Fruit fly (Drosophila melanogaster) whole organism, embryonic: Measurements from ENCODE around the gene CG9992.

Experiments used
- Bgb ChIP-seq: fragments of 200-800 bp; sonication (Bioruptor generic); IDR thresholded peaks from 2 replicates; pipeline ENCODE4 v1.3.6; 2022; ENCODE audit warnings: missing biosample characterization, missing genetic modification characterization; ENCODE audit not compliant: partially characterized antibody
- CG12219 ChIP-seq: fragments of 200-800 bp; sonication (Bioruptor generic); optimal IDR thresholded peaks from 3 replicates; lab custom pipeline; 2018; ENCODE audit warnings: missing biosample characterization, mild to moderate bottlenecking, missing genetic modification characterization
- CG12744 ChIP-seq: fragments of 200-800 bp; sonication (Bioruptor generic); optimal IDR thresholded peaks from 2 replicates; lab custom pipeline; 2016; ENCODE audit warnings: missing biosample characterization, missing genetic modification characterization
- CG13424 ChIP-seq: fragments of 200-800 bp; sonication (Bioruptor generic); optimal IDR thresholded peaks from 2 replicates; lab custom pipeline; 2019; ENCODE audit warnings: missing biosample characterization, mild to moderate bottlenecking, missing genetic modification characterization, moderate library complexity
- CG14050 ChIP-seq: fragments of 200-800 bp; sonication (Bioruptor generic); IDR thresholded peaks from 3 replicates; pipeline ENCODE4 v1.3.6; 2022; ENCODE audit warnings: missing biosample characterization, missing genetic modification characterization
- CG14667 ChIP-seq: fragments of 200-800 bp; sonication (Bioruptor generic); IDR thresholded peaks from 2 replicates; pipeline ENCODE4 v1.3.6; 2022; ENCODE audit warnings: missing biosample characterization, missing genetic modification characterization
- CG2116 ChIP-seq: fragments of 200-800 bp; sonication (Bioruptor generic); optimal IDR thresholded peaks from 3 replicates; lab custom pipeline; 2018; ENCODE audit warnings: missing biosample characterization, mild to moderate bottlenecking, missing genetic modification characterization
- CG31365 ChIP-seq: fragments of 200-800 bp; sonication (Bioruptor generic); optimal IDR thresholded peaks from 2 replicates; lab custom pipeline; 2018; ENCODE audit warnings: missing biosample characterization, mild to moderate bottlenecking, missing genetic modification characterization
- CG33557 ChIP-seq: fragments of 200-800 bp; sonication (Bioruptor generic); optimal IDR thresholded peaks from 2 replicates; lab custom pipeline; 2019; ENCODE audit warnings: missing biosample characterization, mild to moderate bottlenecking, missing genetic modification characterization, moderate library complexity
- CG34224 ChIP-seq: fragments of 200-800 bp; sonication (Bioruptor generic); IDR thresholded peaks from 3 replicates; pipeline ENCODE4 v1.3.6; 2022; ENCODE audit warnings: missing biosample characterization, missing genetic modification characterization; ENCODE audit not compliant: partially characterized antibody
- CG4360 ChIP-seq: fragments of 200-800 bp; sonication (Bioruptor generic); IDR thresholded peaks from 2 replicates; pipeline ENCODE4 v1.3.6; 2022; ENCODE audit warnings: missing biosample characterization, missing genetic modification characterization
- CG7745 ChIP-seq: fragments of 200-800 bp; sonication (Bioruptor generic); optimal IDR thresholded peaks from 2 replicates; lab custom pipeline; 2018; ENCODE audit warnings: missing biosample characterization, mild to moderate bottlenecking, missing genetic modification characterization, moderate library complexity
- CG9609 ChIP-seq: fragments of 200-800 bp; sonication (Bioruptor generic); optimal IDR thresholded peaks from 3 replicates; lab custom pipeline; 2016; ENCODE audit warnings: missing biosample characterization, missing genetic modification characterization
- CG9727 ChIP-seq: fragments of 200-800 bp; sonication (Bioruptor generic); optimal IDR thresholded peaks from 3 replicates; lab custom pipeline; 2017; ENCODE audit warnings: missing biosample characterization, mild to moderate bottlenecking, missing genetic modification characterization
- D19A ChIP-seq: fragments of 200-800 bp; optimal IDR thresholded peaks from 3 replicates; lab custom pipeline; 2019; ENCODE audit warnings: missing biosample characterization, mild to moderate bottlenecking, missing genetic modification characterization, moderate library complexity
- Deaf1 ChIP-seq: fragments of 200-800 bp; optimal IDR thresholded peaks from 3 replicates; lab custom pipeline; 2019; ENCODE audit warnings: missing biosample characterization, mild to moderate bottlenecking, missing genetic modification characterization, moderate library complexity
- Eip74EF ChIP-seq, 2 experiments: fragments of 200-800 bp in 1 of 2; fragments of >200 bp in 1 of 2; sonication (Bioruptor generic) in 1 of 2; optimal IDR thresholded peaks; 2 replicates each; lab custom pipeline; 2017 to 2019; ENCODE audit warnings: missing biosample characterization in 2 of 2, missing genetic modification characterization in 2 of 2, mild to moderate bottlenecking in 1 of 2, moderate library complexity in 1 of 2
- Fer1 ChIP-seq: fragments of 200-800 bp; sonication (Bioruptor generic); optimal IDR thresholded peaks from 2 replicates; lab custom pipeline; 2017; ENCODE audit warnings: missing biosample characterization, mild to moderate bottlenecking, missing genetic modification characterization
- HLH3B ChIP-seq: fragments of 200-800 bp; sonication (Bioruptor generic); IDR thresholded peaks from 2 replicates; pipeline ENCODE4 v1.3.6; 2022; ENCODE audit warnings: missing biosample characterization, missing genetic modification characterization
- HLHmδ ChIP-seq: fragments of 200-800 bp; sonication (Bioruptor generic); optimal IDR thresholded peaks from 2 replicates; lab custom pipeline; 2018; ENCODE audit warnings: missing biosample characterization, mild to moderate bottlenecking, missing genetic modification characterization, moderate library complexity
- Hr3 ChIP-seq: fragments of 200-800 bp; sonication (Bioruptor generic); optimal IDR thresholded peaks from 3 replicates; lab custom pipeline; 2016; ENCODE audit warnings: missing biosample characterization, missing genetic modification characterization
- Hr51 ChIP-seq, 2 experiments: fragments of 200-800 bp; sonication (Bioruptor generic); optimal IDR thresholded peaks; 2 replicates in 1 of 2; 3 replicates in 1 of 2; lab custom pipeline; 2016 to 2018; ENCODE audit warnings: missing biosample characterization in 2 of 2, missing genetic modification characterization in 2 of 2, mild to moderate bottlenecking in 1 of 2, moderate library complexity in 1 of 2
- Jarid2 ChIP-seq: fragments of 200-800 bp; sonication (Bioruptor generic); optimal IDR thresholded peaks from 3 replicates; lab custom pipeline; 2017; ENCODE audit warnings: mild to moderate bottlenecking, missing biosample characterization, missing genetic modification reagents, missing genetic modification characterization
- MBD-R2 ChIP-seq: fragments of 200-800 bp; sonication (Bioruptor generic); IDR thresholded peaks from 2 replicates; pipeline ENCODE4 v1.3.6; 2022; ENCODE audit warnings: missing biosample characterization, missing genetic modification characterization
- NC2α ChIP-seq: fragments of 200-800 bp; sonication (Bioruptor generic); optimal IDR thresholded peaks from 2 replicates; lab custom pipeline; 2016; ENCODE audit warnings: missing biosample characterization, missing genetic modification characterization
- Oli ChIP-seq: fragments of 200-800 bp; sonication (Bioruptor generic); optimal IDR thresholded peaks from 2 replicates; lab custom pipeline; 2018; ENCODE audit warnings: missing biosample characterization, mild to moderate bottlenecking, missing genetic modification characterization, moderate library complexity
- Spps ChIP-seq: fragments of 200-800 bp; sonication (Bioruptor generic); optimal IDR thresholded peaks from 2 replicates; lab custom pipeline; 2018; ENCODE audit warnings: missing biosample characterization, mild to moderate bottlenecking, missing genetic modification characterization
- Tbp ChIP-seq: fragments of >200 bp; optimal IDR thresholded peaks from 2 replicates; lab custom pipeline; 2018; ENCODE audit warnings: missing biosample characterization, missing genetic modification characterization
- Xrp1 ChIP-seq: fragments of 200-800 bp; sonication (Bioruptor generic); IDR thresholded peaks from 2 replicates; pipeline ENCODE4 v1.3.6; 2022; ENCODE audit warnings: missing biosample characterization, missing genetic modification characterization
- amos ChIP-seq: fragments of 200-800 bp; sonication (Bioruptor generic); IDR thresholded peaks from 2 replicates; pipeline ENCODE4 v1.3.6; 2022; ENCODE audit warnings: missing biosample characterization, missing genetic modification characterization; ENCODE audit not compliant: partially characterized antibody
- danr ChIP-seq: fragments of 200-800 bp; sonication (Bioruptor generic); IDR thresholded peaks from 2 replicates; pipeline ENCODE4 v1.3.6; 2022; ENCODE audit warnings: missing biosample characterization, missing genetic modification characterization
- dati ChIP-seq: fragments of 200-800 bp; sonication (Bioruptor generic); IDR thresholded peaks from 2 replicates; pipeline ENCODE4 v1.3.6; 2022; ENCODE audit warnings: missing biosample characterization, missing genetic modification characterization
- dimm ChIP-seq: fragments of 200-800 bp; sonication (Bioruptor generic); IDR thresholded peaks from 2 replicates; pipeline ENCODE4 v1.3.6; 2022; ENCODE audit warnings: missing biosample characterization, missing genetic modification characterization
- ems ChIP-seq: fragments of 200-800 bp; sonication (Bioruptor generic); optimal IDR thresholded peaks from 3 replicates; lab custom pipeline; 2016; ENCODE audit warnings: missing biosample characterization, missing genetic modification characterization
- gce ChIP-seq: fragments of 200-800 bp; sonication (Bioruptor generic); IDR thresholded peaks from 3 replicates; pipeline ENCODE4 v1.3.6; 2022; ENCODE audit warnings: missing biosample characterization, missing genetic modification characterization
- grn ChIP-seq: fragments of 200-800 bp; sonication (Bioruptor generic); optimal IDR thresholded peaks from 3 replicates; lab custom pipeline; 2017; ENCODE audit warnings: missing biosample characterization, missing genetic modification characterization
- gsb-n ChIP-seq: fragments of 200-800 bp; sonication (Bioruptor generic); optimal IDR thresholded peaks from 3 replicates; lab custom pipeline; 2018; ENCODE audit warnings: missing biosample characterization, mild to moderate bottlenecking, missing genetic modification characterization
- hkb ChIP-seq, 2 experiments: fragments of 200-800 bp in 1 of 2; fragments of >200 bp in 1 of 2; sonication (Bioruptor generic) in 1 of 2; IDR thresholded peaks in 1 of 2; optimal IDR thresholded peaks in 1 of 2; 2 replicates each; pipeline versions ENCODE4 v1.3.6 to Lab custom; 2017 to 2022; ENCODE audit warnings: missing biosample characterization in 1 of 2, missing genetic modification characterization in 1 of 2
- luna ChIP-seq: fragments of 200-800 bp; sonication (Bioruptor generic); optimal IDR thresholded peaks from 2 replicates; lab custom pipeline; 2016; ENCODE audit warnings: missing biosample characterization, missing genetic modification characterization
- nmo ChIP-seq: fragments of 200-800 bp; sonication (Bioruptor generic); optimal IDR thresholded peaks from 2 replicates; lab custom pipeline; 2018; ENCODE audit warnings: missing biosample characterization, mild to moderate bottlenecking, missing genetic modification characterization, moderate library complexity
- pros ChIP-seq: fragments of 200-800 bp; sonication (Bioruptor generic); optimal IDR thresholded peaks from 3 replicates; lab custom pipeline; 2019; ENCODE audit warnings: missing biosample characterization, mild to moderate bottlenecking, missing genetic modification characterization, moderate library complexity
- rib ChIP-seq: fragments of 200-800 bp; sonication (Bioruptor generic); IDR thresholded peaks from 2 replicates; pipeline ENCODE4 v1.3.6; 2022; ENCODE audit warnings: missing biosample characterization, missing genetic modification characterization
- ro ChIP-seq: fragments of 200-800 bp; sonication (Bioruptor generic); IDR thresholded peaks from 2 replicates; pipeline ENCODE4 v1.3.6; 2022; ENCODE audit warnings: missing biosample characterization, missing genetic modification characterization
- run ChIP-seq: fragments of 200-800 bp; sonication (Bioruptor generic); optimal IDR thresholded peaks from 3 replicates; lab custom pipeline; 2018; ENCODE audit warnings: missing biosample characterization, mild to moderate bottlenecking, missing genetic modification characterization
- sens ChIP-seq: fragments of 200-800 bp; sonication (Bioruptor generic); peaks from one replicate; lab custom pipeline; 2016; ENCODE audit warnings: missing biosample characterization, missing genetic modification characterization
- shn ChIP-seq: fragments of 200-800 bp; sonication (Bioruptor generic); optimal IDR thresholded peaks from 3 replicates; lab custom pipeline; 2016; ENCODE audit warnings: missing biosample characterization, missing genetic modification characterization
- slou ChIP-seq: fragments of 200-800 bp; sonication (Bioruptor generic); optimal IDR thresholded peaks from 3 replicates; lab custom pipeline; 2016; ENCODE audit warnings: missing biosample characterization, missing genetic modification characterization
- ttk ChIP-seq: fragments of 200-800 bp; sonication (Bioruptor generic); IDR thresholded peaks from 2 replicates; pipeline ENCODE4 v2.1.2; 2022; ENCODE audit warnings: missing biosample characterization, missing genetic modification characterization

The CG9992 gene

dm6 chrX:16384843-16385726 lies at the start of gene CG9992, which contains the start of gene CG4239 (continued):
- TF ChIP-seq CG4360 (GFP tag; lab: Robert Waterston, UW): no peak
- peak; percentile 30 for TF ChIP-seq D19A (tag; lab: Kevin White, UChicago)
- TF ChIP-seq dimm (GFP tag; lab: Robert Waterston, UW): no peak
- TF ChIP-seq CG14667 (GFP tag; lab: Robert Waterston, UW): 0 out of 2 replicates have a peak, but pooled peaks have one; percentile 7
- peak; percentile 70 for TF ChIP-seq hkb (optimal IDR thresholded peaks at IDR 0.05; lab: Kevin White, UChicago)
- no peak for TF ChIP-seq hkb (GFP tag; IDR thresholded peaks at IDR 0.05; lab: Robert Waterston, UW)
- TF ChIP-seq Fer1 (GFP tag; lab: Kevin White, UChicago): no peak
- peak; percentile 54 for TF ChIP-seq Bgb (GFP tag; lab: Robert Waterston, UW)
- peak; percentile 26 for TF ChIP-seq CG9727
- peak in 1 of 2 experiments; percentile 66 for TF ChIP-seq Eip74EF (GFP tag; optimal IDR thresholded peaks at IDR 0.05; lab: Kevin White, UChicago)
- peak; percentile 73 for TF ChIP-seq CG13424 (tag; lab: Kevin White, UChicago)
- peak; percentile 36 to 59 for TF ChIP-seq Hr51 (GFP tag; optimal IDR thresholded peaks at IDR 0.05; lab: Kevin White, UChicago)
- TF ChIP-seq ttk: no peak
- TF ChIP-seq amos (GFP tag; lab: Robert Waterston, UW): peak; percentile 67; the same call in 1 of the 2 replicates
- TF ChIP-seq CG12219 (GFP tag; lab: Kevin White, UChicago): no peak
- TF ChIP-seq pros (GFP tag; lab: Kevin White, UChicago): no peak
- TF ChIP-seq Xrp1 (GFP tag; lab: Robert Waterston, UW): peak; percentile 28; the same call in 1 of the 2 replicates
- no peak for TF ChIP-seq CG34224 (GFP tag; lab: Robert Waterston, UW)
- no peak for TF ChIP-seq run
- no peak for TF ChIP-seq Tbp (GFP tag; lab: Kevin White, UChicago)
- TF ChIP-seq Jarid2: no peak
- no peak for TF ChIP-seq CG7745 (tag; lab: Kevin White, UChicago)
- peak; percentile 26 for TF ChIP-seq Deaf1 (tag; lab: Kevin White, UChicago)
- no peak for TF ChIP-seq gsb-n (tag; lab: Kevin White, UChicago)
- TF ChIP-seq grn: no peak
- no peak for TF ChIP-seq rib (GFP tag; lab: Robert Waterston, UW)
- TF ChIP-seq MBD-R2 (GFP tag; lab: Robert Waterston, UW): no peak; the same call in 1 of the 2 replicates
- peak; percentile 51 for TF ChIP-seq CG2116
- TF ChIP-seq slou (GFP tag; lab: Kevin White, UChicago): peak; percentile 60
- TF ChIP-seq sens (GFP tag; lab: Kevin White, UChicago): peak; percentile 68
- TF ChIP-seq CG9609 (GFP tag; lab: Kevin White, UChicago): peak; percentile 48
- peak; percentile 50 for TF ChIP-seq shn (GFP tag; lab: Kevin White, UChicago)
- peak; percentile 87 for TF ChIP-seq nmo (GFP tag; lab: Kevin White, UChicago)
- peak; percentile 43 for TF ChIP-seq Hr3 (GFP tag; lab: Kevin White, UChicago)
- no peak for TF ChIP-seq HLHmδ (GFP tag; lab: Kevin White, UChicago)
- no peak for TF ChIP-seq gce (GFP tag; lab: Robert Waterston, UW)
- TF ChIP-seq CG12744 (GFP tag; lab: Kevin White, UChicago): no peak
- no peak; the same call in 2 of the 3 replicates for TF ChIP-seq CG14050 (GFP tag; lab: Robert Waterston, UW)
- no peak for TF ChIP-seq ro (GFP tag; lab: Robert Waterston, UW)
- peak; percentile 67 for TF ChIP-seq Oli (tag; lab: Kevin White, UChicago)
- TF ChIP-seq luna: no peak
- TF ChIP-seq NC2α (GFP tag; lab: Kevin White, UChicago): no peak
- no peak for TF ChIP-seq CG33557 (GFP tag; lab: Kevin White, UChicago)
- TF ChIP-seq HLH3B (GFP tag; lab: Robert Waterston, UW): peak; percentile 53; the same call in 1 of the 2 replicates
- TF ChIP-seq CG31365 (tag; lab: Kevin White, UChicago): no peak
- no peak for TF ChIP-seq ems
- TF ChIP-seq danr (GFP tag; lab: Robert Waterston, UW): no peak
- no peak for TF ChIP-seq Spps
- TF ChIP-seq dati (GFP tag; lab: Robert Waterston, UW): no peak
